Fruit fly (Drosophila melanogaster) whole organism: Measurements from ENCODE around the gene bigmax.

Source experiments
- CG8478 ChIP-seq: fragments of >200 bp; optimal IDR thresholded peaks from 2 replicates; lab custom pipeline; 2018; ENCODE audit warnings: inconsistent platforms
- pan ChIP-seq: fragments of >200 bp; optimal IDR thresholded peaks from 2 replicates; lab custom pipeline; 2017
- psq ChIP-seq: fragments of >200 bp; optimal IDR thresholded peaks from 2 replicates; lab custom pipeline; 2017

- no peak for TF ChIP-seq psq (lab: Kevin White, UChicago)
- no peak for TF ChIP-seq pan (lab: Kevin White, UChicago)
- no peak for TF ChIP-seq CG8478
Measured at dm6 chr3R:27240967-27241366, 47.4 kb downstream of the bigmax start, which contains the start of gene CG17991.
